ENCODE assay signal across 3 fruit fly cellular contexts in the genomic region with DNA sequence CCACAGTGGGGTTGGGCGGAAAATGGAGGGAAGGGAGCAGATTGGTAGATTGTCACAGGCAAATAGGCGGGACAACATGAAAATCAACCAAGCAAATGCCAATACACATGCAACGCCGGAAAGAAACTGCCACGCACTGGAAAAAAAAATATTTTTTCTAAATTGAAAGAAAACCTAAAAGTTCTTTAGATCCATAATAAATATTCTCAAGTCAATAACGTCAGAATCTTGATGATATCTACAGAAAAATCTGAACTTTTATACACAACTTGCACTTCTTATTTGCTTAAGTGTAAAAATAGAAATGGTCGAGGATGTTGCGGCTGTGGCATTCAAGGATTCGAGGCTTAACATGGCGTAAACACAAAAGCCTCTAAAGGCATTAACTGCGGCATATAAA.
TF ChIP-seq lines count a peak whose summit lies in the region.

No protein-coding gene starts in this region.

- TF ChIP-seq CTCF in whole organism, embryonic (GFP tag; optimal IDR thresholded peaks at IDR 0.05; lab: Kevin White, UChicago): no peak

TF ChIP-seq in whole organism, embryonic, 481 proteins besides CTCF, POLR2A, EP300 and RAD21 (continues in another document):
- TF ChIP-seq Rfx (GFP tag; IDR thresholded peaks at IDR 0.05; lab: Robert Waterston, UW) (0 out of 2 replicates have a peak, but pooled peaks have one; percentile 44), CG1233 (GFP tag; optimal IDR thresholded peaks at IDR 0.05; lab: Kevin White, UChicago) (no peak), gem (tag; optimal IDR thresholded peaks at IDR 0.05; lab: Kevin White, UChicago) (peak; percentile 53), disco-r (GFP tag; optimal IDR thresholded peaks at IDR 0.05; lab: Kevin White, UChicago) (no peak), dysf (GFP tag; IDR thresholded peaks at IDR 0.05; lab: Robert Waterston, UW) (peak; percentile 44; the same call in 1 of the 3 replicates), CG7839 (tag; optimal IDR thresholded peaks at IDR 0.05; lab: Kevin White, UChicago) (peak; percentile 20), CG17385 (GFP tag; optimal IDR thresholded peaks at IDR 0.05; lab: Kevin White, UChicago) (no peak), Hr3 (GFP tag; optimal IDR thresholded peaks at IDR 0.05; lab: Kevin White, UChicago) (peak; percentile 3), odd (GFP tag; optimal IDR thresholded peaks at IDR 0.05; lab: Kevin White, UChicago) (no peak), Fer2 (tag; optimal IDR thresholded peaks at IDR 0.05; lab: Kevin White, UChicago) (no peak), Stat92E (GFP tag; optimal IDR thresholded peaks at IDR 0.05; lab: Kevin White, UChicago) (no peak), CG30403 (GFP tag; optimal IDR thresholded peaks at IDR 0.05; lab: Kevin White, UChicago) (peak; percentile 2), CG13424 (tag; optimal IDR thresholded peaks at IDR 0.05; lab: Kevin White, UChicago) (peak; percentile 19), Hmr (GFP tag; optimal IDR thresholded peaks at IDR 0.05; lab: Kevin White, UChicago) (peak; percentile 60), Atf6 (GFP tag; IDR thresholded peaks at IDR 0.05; lab: Robert Waterston, UW) (peak; percentile 18; the same call in 1 of the 2 replicates), row (GFP tag; IDR thresholded peaks at IDR 0.05; lab: Robert Waterston, UW) (peak; percentile 40; the same call in 2 of the 3 replicates), CG11504 (tag; optimal IDR thresholded peaks at IDR 0.05; lab: Kevin White, UChicago) (peak; percentile 29), CG9215 (GFP tag; IDR thresholded peaks at IDR 0.05; lab: Robert Waterston, UW) (no peak), CG4404 (GFP tag; IDR thresholded peaks at IDR 0.05; lab: Robert Waterston, UW) (no peak), CG11398 (GFP tag; optimal IDR thresholded peaks at IDR 0.05; lab: Kevin White, UChicago) (no peak), CG42726 (GFP tag; IDR thresholded peaks at IDR 0.05; lab: Robert Waterston, UW; ENCODE audit: partially characterized antibody) (0 out of 2 replicates have a peak, but pooled peaks have one; percentile 9), CG4282 (GFP tag; optimal IDR thresholded peaks at IDR 0.05; lab: Kevin White, UChicago) (no peak), CG18599 (GFP tag; optimal IDR thresholded peaks at IDR 0.05; lab: Kevin White, UChicago) (peak; percentile 64), Deaf1 (tag; optimal IDR thresholded peaks at IDR 0.05; lab: Kevin White, UChicago) (peak; percentile 22), lab (GFP tag; optimal IDR thresholded peaks at IDR 0.05; lab: Kevin White, UChicago) (peak; percentile 55), sisA (GFP tag; IDR thresholded peaks at IDR 0.05; lab: Robert Waterston, UW) (0 out of 2 replicates have a peak, but pooled peaks have one; percentile 26), Ptx1 (GFP tag; IDR thresholded peaks at IDR 0.05; lab: Robert Waterston, UW) (peak; percentile 40; the same call in 1 of the 2 replicates)

TF ChIP-seq in whole organism, prepupa, 60 proteins besides CTCF, POLR2A, EP300 and RAD21:
- TF ChIP-seq dac (GFP tag; optimal IDR thresholded peaks at IDR 0.05; lab: Kevin White, UChicago) (no peak), CG9139 (GFP tag; optimal IDR thresholded peaks at IDR 0.05; lab: Kevin White, UChicago) (no peak), Sox14 (GFP tag; optimal IDR thresholded peaks at IDR 0.05; lab: Kevin White, UChicago) (no peak), svp (GFP tag; lab: Kevin White, UChicago) (peak; percentile 1), cyc (GFP tag; optimal IDR thresholded peaks at IDR 0.05; lab: Kevin White, UChicago) (no peak), pdm3 (GFP tag; optimal IDR thresholded peaks at IDR 0.05; lab: Kevin White, UChicago) (peak; percentile 12), CG16779 (tag; optimal IDR thresholded peaks at IDR 0.05; lab: Kevin White, UChicago) (no peak), Eip78C (GFP tag; lab: Kevin White, UChicago) (no peak), esn (GFP tag; optimal IDR thresholded peaks at IDR 0.05; lab: Kevin White, UChicago) (no peak), Eip93F (GFP tag; optimal IDR thresholded peaks at IDR 0.05; lab: Kevin White, UChicago) (no peak), Gug (GFP tag; IDR thresholded peaks at IDR 0.05; lab: Robert Waterston, UW) (no peak), CG6854 (GFP tag; optimal IDR thresholded peaks at IDR 0.05; lab: Kevin White, UChicago) (no peak), CG6163 (GFP tag; IDR thresholded peaks at IDR 0.05; lab: Robert Waterston, UW) (peak; percentile 47; the same call in 1 of the 3 replicates), topi (GFP tag; optimal IDR thresholded peaks at IDR 0.05; lab: Kevin White, UChicago) (no peak), CG4318 (GFP tag; optimal IDR thresholded peaks at IDR 0.05; lab: Kevin White, UChicago) (no peak), CG3919 (GFP tag; optimal IDR thresholded peaks at IDR 0.05; lab: Kevin White, UChicago) (no peak), CG6808 (GFP tag; optimal IDR thresholded peaks at IDR 0.05; lab: Kevin White, UChicago) (no peak), CG11762 (GFP tag; optimal IDR thresholded peaks at IDR 0.05; lab: Kevin White, UChicago; ENCODE audit: insufficient read depth) (no peak), CG32006 (GFP tag; optimal IDR thresholded peaks at IDR 0.05; lab: Kevin White, UChicago) (no peak), Sox15 (GFP tag; optimal IDR thresholded peaks at IDR 0.05; lab: Kevin White, UChicago) (no peak), ss (GFP tag; optimal IDR thresholded peaks at IDR 0.05; lab: Kevin White, UChicago) (no peak), OdsH (GFP tag; optimal IDR thresholded peaks at IDR 0.05; lab: Kevin White, UChicago) (peak; percentile 3), CG8319 (GFP tag; optimal IDR thresholded peaks at IDR 0.05; lab: Kevin White, UChicago) (no peak), fd85E (GFP tag; optimal IDR thresholded peaks at IDR 0.05; lab: Kevin White, UChicago) (no peak)

TF ChIP-seq in whole organism, pupa, 21 proteins besides CTCF, POLR2A, EP300 and RAD21:
- TF ChIP-seq CG13204 (GFP tag; optimal IDR thresholded peaks at IDR 0.05; lab: Kevin White, UChicago) (no peak), CG12605 (GFP tag; IDR thresholded peaks at IDR 0.05; lab: Robert Waterston, UW) (no peak), CG8301 (tag; optimal IDR thresholded peaks at IDR 0.05; lab: Kevin White, UChicago) (no peak), CG8159 (tag; optimal IDR thresholded peaks at IDR 0.05; lab: Kevin White, UChicago) (no peak), D1 (tag; optimal IDR thresholded peaks at IDR 0.05; lab: Kevin White, UChicago) (no peak), Ets98B (GFP tag; IDR thresholded peaks at IDR 0.05; lab: Robert Waterston, UW) (no peak), CG14655 (GFP tag; optimal IDR thresholded peaks at IDR 0.05; lab: Kevin White, UChicago) (peak; percentile 9), CG4496 (GFP tag; IDR thresholded peaks at IDR 0.05; lab: Robert Waterston, UW) (0 out of 3 replicates have a peak, but pooled peaks have one; percentile 47), Snoo (tag; optimal IDR thresholded peaks at IDR 0.05; lab: Kevin White, UChicago) (no peak)

Comparison
In these comparisons a context has a peak if more than half of its experiments do, and no peak if none do; other contexts are left out.
1. Of the 7 proteins assayed by ChIP-seq in both whole organism, embryonic and whole organism, prepupa: peak only in whole organism, embryonic: Sox102F; only in whole organism, prepupa: none; in both: none; in neither: 6.